Worm (Caenorhabditis elegans) whole organism, L3 larva: ENCODE results near the gene aqp-11.

Experiments
- mml-1 ChIP-seq: fragments of 150-350 bp; sonication (generic microtip); optimal IDR thresholded peaks from 3 replicates; lab custom pipeline; 2014; ENCODE audit warnings: missing biosample characterization, missing genetic modification characterization
- nhr-11 ChIP-seq: fragments of 150-350 bp; optimal IDR thresholded peaks from 2 replicates; lab custom pipeline; 2014; ENCODE audit warnings: missing biosample characterization, missing genetic modification characterization
- snpc-4 ChIP-seq: fragments of 150-350 bp; optimal IDR thresholded peaks from 2 replicates; lab custom pipeline; 2014; ENCODE audit warnings: missing biosample characterization, missing genetic modification characterization

ce11 chrIII:13693187-13693586, 20.1 kb downstream of the aqp-11 start:
- TF ChIP-seq mml-1 (tag; lab: Kevin White, UChicago) (no peak), snpc-4 (tag; lab: Kevin White, UChicago) (no peak), nhr-11 (tag; lab: Kevin White, UChicago) (no peak)
